Worm (Caenorhabditis elegans): ENCODE data around the gene dmsr-9.
A peak's percentile ranks its signal among the peaks of the same experiment; 100 is the strongest.

dmsr-9 gene

DNA sequence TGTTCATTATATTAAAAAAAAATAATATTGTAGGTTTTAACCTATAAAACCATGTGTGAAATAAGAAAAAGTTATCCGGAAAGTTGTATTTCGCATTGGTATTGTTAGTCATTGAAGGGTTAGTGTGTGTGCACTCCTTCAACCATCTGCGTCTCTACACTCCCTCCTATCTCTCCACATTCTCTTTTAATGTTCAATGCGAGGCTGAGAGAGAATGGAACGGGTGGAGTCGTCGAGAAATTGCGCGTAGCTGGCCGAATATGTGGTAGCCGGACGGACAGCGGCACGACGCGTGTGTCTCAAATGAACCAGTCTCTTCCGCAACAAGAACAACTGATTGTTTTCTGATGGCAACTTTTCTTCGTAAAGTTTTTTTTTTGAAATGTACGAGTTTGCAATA is 2.6 kb downstream of the dmsr-9 start:
- TF ChIP-seq ces-1 (GFP tag; optimal IDR thresholded peaks at IDR 0.05) (peak; percentile 29), nhr-2 (tag; optimal IDR thresholded peaks at IDR 0.05) (no peak), tbx-8 (GFP tag; optimal IDR thresholded peaks at IDR 0.05) (no peak), unc-120 (tag; optimal IDR thresholded peaks at IDR 0.05; ENCODE audit: poor library complexity, severe bottlenecking) (peak; percentile 79), blmp-1 (tag; optimal IDR thresholded peaks at IDR 0.05) (no peak), hlh-1 (tag; optimal IDR thresholded peaks at IDR 0.05) (peak; percentile 58), pha-4 (tag; optimal IDR thresholded peaks at IDR 0.05) (no peak), mls-2 (tag; optimal IDR thresholded peaks at IDR 0.05) (peak; percentile 33), ham-2 (GFP tag; optimal IDR thresholded peaks at IDR 0.05) (peak; percentile 46)

DNA sequence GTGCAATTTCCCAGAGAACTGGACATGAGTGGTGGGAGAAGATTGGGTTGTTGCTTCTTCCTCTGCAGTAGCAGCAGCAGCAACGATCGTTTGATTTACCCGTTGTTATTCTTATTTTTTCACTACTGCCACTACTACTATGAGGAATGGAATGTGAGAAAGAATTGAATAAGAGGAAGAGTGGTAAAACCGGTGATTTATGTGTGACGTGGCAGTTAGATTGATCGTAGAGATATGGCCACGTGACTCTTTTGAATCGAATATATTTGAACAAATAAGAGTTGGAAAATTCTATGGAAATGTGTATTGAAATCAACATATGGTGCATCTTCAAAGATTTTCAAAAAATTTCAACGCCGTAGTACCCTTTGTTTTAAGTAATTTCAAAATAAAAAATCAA is 3.2 kb downstream of the dmsr-9 start:
- TF ChIP-seq ztf-11 (tag; optimal IDR thresholded peaks at IDR 0.05) = no peak
- TF ChIP-seq ceh-39 (tag; optimal IDR thresholded peaks at IDR 0.05) = no peak
- no peak for TF ChIP-seq drap-1 (GFP tag; optimal IDR thresholded peaks at IDR 0.05)
- TF ChIP-seq zip-8 (tag; optimal IDR thresholded peaks at IDR 0.05) = no peak
- no peak for TF ChIP-seq ham-2 (GFP tag; optimal IDR thresholded peaks at IDR 0.05)
- no peak for TF ChIP-seq nhr-28 (tag; optimal IDR thresholded peaks at IDR 0.05)
- TF ChIP-seq ces-1 (GFP tag; optimal IDR thresholded peaks at IDR 0.05) = no peak
- TF ChIP-seq elt-1 (tag; optimal IDR thresholded peaks at IDR 0.05; ENCODE audit: borderline replicate concordance, insufficient read depth) = no peak
- no peak for TF ChIP-seq unc-39 (tag; optimal IDR thresholded peaks at IDR 0.05)
- no peak for TF ChIP-seq nhr-12 (tag; optimal IDR thresholded peaks at IDR 0.05)
- TF ChIP-seq lsy-2 (tag; optimal IDR thresholded peaks at IDR 0.05) = no peak
- TF ChIP-seq cnd-1 (tag; optimal IDR thresholded peaks at IDR 0.05) = no peak
- no peak for TF ChIP-seq lin-13 (tag; optimal IDR thresholded peaks at IDR 0.05)
- no peak for TF ChIP-seq sptf-1 (tag; optimal IDR thresholded peaks at IDR 0.05)
- TF ChIP-seq pha-4 (tag; optimal IDR thresholded peaks at IDR 0.05) = no peak

DNA sequence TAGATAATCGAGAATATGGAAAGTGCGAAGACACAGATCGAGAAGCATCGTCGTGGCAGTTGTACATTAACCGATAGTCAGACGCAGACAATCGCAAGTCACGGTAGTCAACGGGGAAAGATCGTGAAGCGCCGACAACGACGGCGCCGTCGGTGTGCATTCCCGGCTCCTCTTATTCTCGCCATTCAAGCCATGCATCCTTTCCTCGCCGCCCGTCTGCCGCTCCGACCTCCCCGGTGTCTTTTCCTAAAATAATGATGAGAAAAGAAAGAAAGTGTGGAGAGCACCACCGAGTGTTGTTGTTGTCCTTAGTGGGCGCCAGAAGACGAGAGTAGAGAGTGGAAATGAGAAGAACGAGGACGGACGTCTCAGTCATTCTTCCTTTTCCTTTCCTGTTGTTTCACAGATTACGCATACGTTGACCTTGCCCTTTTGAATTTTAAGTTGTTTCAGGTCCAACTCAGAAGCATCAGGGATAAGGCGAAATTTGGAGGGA is 5.7 kb downstream of the dmsr-9 start, which contains the start of gene ZC404.1:
Gene ZC404.1, plus strand, starts transcription at position 446 of the 496 bp plus-strand sequence.
- TF ChIP-seq elt-3 (tag; optimal IDR thresholded peaks at IDR 0.05) = no peak
- TF ChIP-seq nhr-12 (tag; optimal IDR thresholded peaks at IDR 0.05) = no peak
- TF ChIP-seq cnd-1 (tag; optimal IDR thresholded peaks at IDR 0.05) = no peak
- TF ChIP-seq pha-4 (tag; optimal IDR thresholded peaks at IDR 0.05) = no peak
- no peak for TF ChIP-seq ham-2 (GFP tag; optimal IDR thresholded peaks at IDR 0.05)
- TF ChIP-seq ceh-39 (tag; optimal IDR thresholded peaks at IDR 0.05) = no peak

DNA sequence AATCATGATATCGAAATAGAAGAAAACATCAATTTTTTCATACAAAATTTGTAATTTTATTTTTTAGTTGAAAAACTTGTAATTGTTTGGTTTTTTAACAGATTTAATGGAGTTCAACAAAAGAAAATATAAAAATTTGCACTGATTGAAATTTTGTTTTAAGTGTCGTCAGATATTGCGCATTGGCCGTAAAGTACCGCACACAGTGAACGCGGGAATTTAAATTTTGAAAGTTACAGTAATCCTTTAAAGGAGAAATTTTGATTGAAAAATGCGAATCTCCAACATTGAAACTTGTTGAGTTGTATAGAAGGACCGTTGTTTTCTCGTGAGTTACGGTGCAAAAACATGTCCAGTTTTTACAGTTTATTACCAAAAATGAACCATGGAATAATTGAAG is 6.5 kb downstream of the dmsr-9 start:
- TF ChIP-seq sptf-1 (tag; optimal IDR thresholded peaks at IDR 0.05) = no peak
- TF ChIP-seq nhr-237 (tag; optimal IDR thresholded peaks at IDR 0.05) = no peak
- TF ChIP-seq ham-2 (GFP tag; optimal IDR thresholded peaks at IDR 0.05) = no peak
- no peak for TF ChIP-seq bed-3 (GFP tag; optimal IDR thresholded peaks at IDR 0.05)
- TF ChIP-seq snpc-4 (tag; optimal IDR thresholded peaks at IDR 0.05) = no peak

DNA sequence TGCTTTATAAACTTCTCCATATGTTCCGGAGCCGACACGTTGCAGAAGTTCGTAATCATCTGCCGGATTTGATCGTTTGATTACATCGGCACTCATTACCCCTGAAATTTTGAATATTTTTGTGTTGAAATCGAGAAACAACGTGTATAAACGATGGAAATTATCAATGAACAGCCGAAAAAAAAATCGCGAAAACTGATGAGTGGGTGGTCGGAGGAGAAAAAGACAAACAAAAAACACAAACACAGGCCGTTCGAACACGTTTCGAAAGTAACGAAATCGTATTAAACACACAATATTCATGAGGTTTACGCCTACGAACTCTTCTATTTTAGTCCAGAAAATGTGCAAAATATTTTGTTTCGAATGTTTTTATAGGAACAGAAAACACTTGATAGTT is 6.9 kb downstream of the dmsr-9 start, which contains the start of gene gck-2:
Gene gck-2, minus strand, starts transcription at position 101 of the 400 bp plus-strand sequence.
- TF ChIP-seq elt-1 (tag; optimal IDR thresholded peaks at IDR 0.05; ENCODE audit: borderline replicate concordance, insufficient read depth) = no peak
- no peak for TF ChIP-seq mab-5 (tag; optimal IDR thresholded peaks at IDR 0.05)
- no peak for TF ChIP-seq ztf-11 (tag; optimal IDR thresholded peaks at IDR 0.05)
- no peak for TF ChIP-seq bed-3 (GFP tag; optimal IDR thresholded peaks at IDR 0.05)
- no peak for TF ChIP-seq nhr-237 (tag; optimal IDR thresholded peaks at IDR 0.05)
- no peak for TF ChIP-seq zip-8 (tag; optimal IDR thresholded peaks at IDR 0.05)
- no peak for TF ChIP-seq mep-1 (tag; optimal IDR thresholded peaks at IDR 0.05)
- no peak for TF ChIP-seq nhr-76 (tag; optimal IDR thresholded peaks at IDR 0.05)
- no peak for TF ChIP-seq blmp-1 (tag; optimal IDR thresholded peaks at IDR 0.05)
- no peak for TF ChIP-seq drap-1 (GFP tag; optimal IDR thresholded peaks at IDR 0.05)
- TF ChIP-seq ceh-39 (tag; optimal IDR thresholded peaks at IDR 0.05) = no peak
- no peak for TF ChIP-seq lin-13 (tag; optimal IDR thresholded peaks at IDR 0.05)
- TF ChIP-seq sptf-1 (tag; optimal IDR thresholded peaks at IDR 0.05) = no peak
- no peak for TF ChIP-seq nhr-12 (tag; optimal IDR thresholded peaks at IDR 0.05)
- TF ChIP-seq sem-2 (GFP tag; optimal IDR thresholded peaks at IDR 0.05) = no peak

DNA sequence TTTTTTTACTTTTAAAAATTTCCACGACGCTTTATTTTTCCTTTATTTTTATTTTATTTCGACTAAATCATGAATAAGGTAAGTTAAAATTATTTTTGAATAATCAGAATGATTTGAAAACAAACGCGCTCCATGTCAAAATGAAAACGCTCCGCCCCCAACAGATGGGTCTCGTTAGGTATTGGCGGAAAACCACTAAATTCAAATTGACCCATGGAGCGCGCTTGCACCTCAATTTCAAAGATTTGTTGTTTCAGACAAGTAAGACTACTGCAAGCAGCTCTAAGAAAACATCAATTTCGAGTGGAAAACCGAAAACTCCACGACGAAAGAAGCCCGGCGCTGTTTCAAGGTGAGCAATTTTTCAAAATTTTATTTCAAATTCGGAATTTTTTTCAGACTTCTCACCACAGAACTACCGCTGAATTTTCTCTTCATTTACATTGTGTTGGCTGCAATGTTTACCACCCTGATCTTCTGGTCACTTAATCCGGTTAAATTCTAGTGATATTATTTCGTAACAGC is 11.5 kb downstream of the dmsr-9 start, which contains the start of gene ZC404.2:
Gene ZC404.2, plus strand, starts transcription at position 47 of the 525 bp plus-strand sequence.
- no peak for TF ChIP-seq drap-1 (GFP tag; optimal IDR thresholded peaks at IDR 0.05)
